Fruit fly (Drosophila melanogaster): ENCODE data around the gene Dim1.

DNA sequence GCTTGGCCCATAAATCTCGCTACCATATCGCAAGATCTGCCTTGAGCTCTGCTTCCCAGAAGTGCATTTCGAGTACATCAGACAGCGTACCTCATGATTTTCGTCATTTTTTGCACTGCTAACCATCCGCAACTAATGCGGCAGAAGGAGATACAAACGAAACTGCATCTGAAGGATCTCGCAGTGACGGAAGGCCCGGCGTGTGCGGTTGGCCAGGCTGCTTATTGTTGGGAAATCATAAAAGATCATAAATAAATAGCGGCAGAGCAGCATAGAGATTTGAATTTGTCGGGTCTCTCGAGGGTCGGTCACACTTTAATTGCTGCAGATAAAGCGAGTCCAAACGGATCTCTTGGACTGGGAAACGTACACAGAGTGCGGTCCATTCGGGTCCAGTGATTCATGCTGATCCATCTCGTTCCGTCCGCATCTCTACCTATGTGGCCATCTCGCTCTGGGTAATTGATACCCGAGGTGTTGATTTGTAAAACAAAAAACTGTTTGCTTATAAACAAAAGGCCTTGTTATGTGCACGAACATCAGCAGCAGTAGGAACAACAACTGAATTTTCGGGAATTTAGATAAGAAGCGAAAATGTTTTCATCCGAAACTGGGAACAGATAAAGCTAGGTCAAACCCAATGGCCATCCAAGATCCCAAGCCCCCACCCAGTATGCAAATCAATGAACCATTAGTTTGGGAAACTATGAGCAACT, 34.3 kb upstream of the Dim1 start:
- TF ChIP-seq org-1 (GFP tag; optimal IDR thresholded peaks at IDR 0.05) = no peak
- TF ChIP-seq CG1233 (GFP tag; optimal IDR thresholded peaks at IDR 0.05) = no peak
- no peak for TF ChIP-seq CG31441 (GFP tag; IDR thresholded peaks at IDR 0.05)
- TF ChIP-seq CG11504 (tag; optimal IDR thresholded peaks at IDR 0.05) = no peak
- TF ChIP-seq CG34376 (GFP tag; optimal IDR thresholded peaks at IDR 0.05) = no peak
- no peak for TF ChIP-seq CG2202 (tag; optimal IDR thresholded peaks at IDR 0.05)
- no peak for TF ChIP-seq Deaf1 (tag; optimal IDR thresholded peaks at IDR 0.05)
- TF ChIP-seq Chrac-16 (GFP tag; optimal IDR thresholded peaks at IDR 0.05) = no peak
- TF ChIP-seq CG8478 (optimal IDR thresholded peaks at IDR 0.05) = no peak
- TF ChIP-seq Fer2 (tag; optimal IDR thresholded peaks at IDR 0.05) = no peak

All from whole organism, embryonic.